Worm (Caenorhabditis elegans) whole organism, L1 larva: ENCODE measurements around the gene Y6G8.16.
"Not testable (repeated sequence)": the region's sequence is repeated elsewhere in the genome, so short reads cannot be mapped to it uniquely, and the experiment has no call there.

ENCODE experiments used
- C16A3.4 ChIP-seq: fragments of 150-350 bp; optimal IDR thresholded peaks from 2 replicates; lab custom pipeline; 2014; ENCODE audit warnings: missing biosample characterization, missing genetic modification characterization
- C34B4.2 ChIP-seq: sonication (generic microtip); optimal IDR thresholded peaks from 2 replicates; lab custom pipeline; 2017; ENCODE audit warnings: mild to moderate bottlenecking, missing genetic modification characterization, missing compliant biosample characterization
- aly-2 ChIP-seq: fragments of 150-350 bp; optimal IDR thresholded peaks from 2 replicates; lab custom pipeline; 2014; ENCODE audit warnings: missing biosample characterization, missing genetic modification characterization
- blmp-1 ChIP-seq: fragments of 150-350 bp; optimal IDR thresholded peaks from 2 replicates; lab custom pipeline; 2014; ENCODE audit warnings: missing biosample characterization, missing genetic modification characterization
- dpl-1 ChIP-seq, 3 experiments: fragments of 150-350 bp in 2 of 3; sonication (generic microtip) in 1 of 3; optimal IDR thresholded peaks; 2 replicates each; lab custom pipeline; 2014 to 2017; ENCODE audit warnings: missing biosample characterization in 3 of 3, missing genetic modification characterization in 3 of 3, missing genetic modification reagents in 3 of 3
- efl-1 ChIP-seq, 4 experiments: fragments of 150-350 bp; optimal IDR thresholded peaks in 3 of 4; peaks in 1 of 4; 1 replicate in 1 of 4; 2 replicates in 3 of 4; lab custom pipeline; 2014; ENCODE audit warnings: missing biosample characterization in 2 of 4, missing genetic modification characterization in 2 of 4, missing genetic modification reagents in 2 of 4
- efl-3 ChIP-seq: fragments of 200-800 bp; sonication (Bioruptor generic); optimal IDR thresholded peaks from 2 replicates; lab custom pipeline; 2018; ENCODE audit warnings: mild to moderate bottlenecking, missing genetic modification characterization, missing compliant biosample characterization
- egl-27 ChIP-seq, 2 experiments: fragments of 150-350 bp in 1 of 2; sonication (generic microtip); optimal IDR thresholded peaks; 3 replicates each; lab custom pipeline; 2017 to 2018; ENCODE audit warnings: missing biosample characterization in 2 of 2, missing genetic modification characterization in 2 of 2, missing genetic modification reagents in 2 of 2
- elt-2 ChIP-seq: sonication (generic microtip); optimal IDR thresholded peaks from 2 replicates; lab custom pipeline; 2016; ENCODE audit warnings: missing genetic modification characterization, mild to moderate bottlenecking, inconsistent platforms, missing compliant biosample characterization, missing genetic modification reagents
- fkh-10 ChIP-seq: sonication (generic microtip); optimal IDR thresholded peaks from 2 replicates; lab custom pipeline; 2017; ENCODE audit warnings: missing biosample characterization, missing genetic modification reagents, missing genetic modification characterization
- fkh-4 ChIP-seq: sonication (generic microtip); optimal IDR thresholded peaks from 2 replicates; lab custom pipeline; 2016; ENCODE audit warnings: missing compliant biosample characterization, missing genetic modification characterization, borderline replicate concordance
- fos-1 ChIP-seq: fragments of 150-350 bp; optimal IDR thresholded peaks from 2 replicates; lab custom pipeline; 2014; ENCODE audit warnings: missing biosample characterization, missing genetic modification characterization
- hlh-17 ChIP-seq: fragments of 200-800 bp; sonication (Bioruptor generic); optimal IDR thresholded peaks from 2 replicates; lab custom pipeline; 2018; ENCODE audit warnings: missing genetic modification characterization, mild to moderate bottlenecking, missing compliant biosample characterization, moderate library complexity, borderline replicate concordance
- hlh-4 ChIP-seq: sonication (generic microtip); optimal IDR thresholded peaks from 2 replicates; lab custom pipeline; 2016; ENCODE audit warnings: mild to moderate bottlenecking, missing genetic modification characterization, missing compliant biosample characterization
- hpl-2 ChIP-seq: fragments of 150-350 bp; optimal IDR thresholded peaks from 2 replicates; lab custom pipeline; 2014; ENCODE audit warnings: missing biosample characterization, missing genetic modification reagents, missing genetic modification characterization
- lin-39 ChIP-seq: fragments of 150-350 bp; optimal IDR thresholded peaks from 2 replicates; lab custom pipeline; 2014; ENCODE audit warnings: missing biosample characterization, missing genetic modification reagents, missing genetic modification characterization
- lsy-2 ChIP-seq, 2 experiments: fragments of 150-350 bp; optimal IDR thresholded peaks; 2 replicates each; lab custom pipeline; 2014; ENCODE audit warnings: missing biosample characterization in 2 of 2, missing genetic modification characterization in 2 of 2
- nhr-12 ChIP-seq: sonication (generic microtip); optimal IDR thresholded peaks from 2 replicates; lab custom pipeline; 2017; ENCODE audit warnings: missing biosample characterization, missing genetic modification characterization
- nhr-28 ChIP-seq: fragments of 150-350 bp; optimal IDR thresholded peaks from 2 replicates; lab custom pipeline; 2014; ENCODE audit warnings: missing biosample characterization, missing genetic modification characterization
- nhr-76 ChIP-seq: sonication (generic microtip); optimal IDR thresholded peaks from 2 replicates; lab custom pipeline; 2017; ENCODE audit warnings: missing biosample characterization, missing genetic modification characterization
- nhr-90 ChIP-seq: sonication (generic microtip); optimal IDR thresholded peaks from 2 replicates; lab custom pipeline; 2016; ENCODE audit warnings: mild to moderate bottlenecking, missing genetic modification characterization, missing compliant biosample characterization; ENCODE audit not compliant: poor library complexity
- pag-3 ChIP-seq: sonication (generic microtip); optimal IDR thresholded peaks from 2 replicates; lab custom pipeline; 2017; ENCODE audit warnings: missing genetic modification characterization, mild to moderate bottlenecking, missing compliant biosample characterization, antibody characterized with exemption, borderline replicate concordance; ENCODE audit not compliant: insufficient read depth
- tbx-2 ChIP-seq: sonication (generic microtip); optimal IDR thresholded peaks from 2 replicates; lab custom pipeline; 2016; ENCODE audit warnings: missing genetic modification characterization, missing compliant biosample characterization
- unc-30 ChIP-seq: sonication (generic microtip); optimal IDR thresholded peaks from 2 replicates; lab custom pipeline; 2017; ENCODE audit warnings: missing biosample characterization, missing genetic modification characterization
- unc-86 ChIP-seq: sonication (generic microtip); optimal IDR thresholded peaks from 2 replicates; lab custom pipeline; 2016; ENCODE audit warnings: missing genetic modification characterization, missing compliant biosample characterization
- zag-1 ChIP-seq: fragments of 150-350 bp; optimal IDR thresholded peaks from 2 replicates; lab custom pipeline; 2014; ENCODE audit warnings: missing biosample characterization, missing genetic modification characterization
- zip-4 ChIP-seq: fragments of 200-800 bp; sonication (Bioruptor generic); optimal IDR thresholded peaks from 2 replicates; lab custom pipeline; 2018; ENCODE audit warnings: mild to moderate bottlenecking, missing genetic modification characterization, moderate library complexity, missing compliant biosample characterization
- ztf-11 ChIP-seq, 2 experiments: sonication (generic microtip); optimal IDR thresholded peaks; 2 replicates each; lab custom pipeline; 2016 to 2017; ENCODE audit warnings: missing genetic modification characterization in 2 of 2, missing biosample characterization in 1 of 2, missing compliant biosample characterization in 1 of 2

The Y6G8.16 gene

DNA sequence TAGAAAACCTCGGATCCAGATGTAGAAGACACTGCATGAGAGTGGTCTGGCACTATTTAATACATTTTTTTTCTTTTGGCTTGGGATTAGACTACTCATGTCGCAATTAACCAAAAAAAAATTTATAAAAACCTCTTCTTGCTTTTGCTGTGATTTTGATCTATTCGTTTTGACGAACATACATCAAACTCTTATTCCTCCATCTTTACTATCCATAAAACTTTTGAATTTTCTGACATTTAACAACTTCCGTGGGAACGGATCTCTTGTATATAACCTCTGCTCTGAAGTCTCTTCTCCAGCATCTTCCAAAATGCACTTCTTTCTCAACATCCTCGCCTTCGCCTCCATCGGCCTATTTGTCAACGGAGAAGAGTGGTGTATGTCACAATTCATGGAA, at the start of gene Y6G8.16:
Gene Y6G8.16 (plus strand): TSS at position 301 of the 400 bp plus-strand sequence.
- TF ChIP-seq nhr-90; lsy-2 (tag; optimal IDR thresholded peaks at IDR 0.05; lab: Kevin White, UChicago); zag-1 (tag; lab: Kevin White, UChicago): not testable (repeated sequence)

DNA sequence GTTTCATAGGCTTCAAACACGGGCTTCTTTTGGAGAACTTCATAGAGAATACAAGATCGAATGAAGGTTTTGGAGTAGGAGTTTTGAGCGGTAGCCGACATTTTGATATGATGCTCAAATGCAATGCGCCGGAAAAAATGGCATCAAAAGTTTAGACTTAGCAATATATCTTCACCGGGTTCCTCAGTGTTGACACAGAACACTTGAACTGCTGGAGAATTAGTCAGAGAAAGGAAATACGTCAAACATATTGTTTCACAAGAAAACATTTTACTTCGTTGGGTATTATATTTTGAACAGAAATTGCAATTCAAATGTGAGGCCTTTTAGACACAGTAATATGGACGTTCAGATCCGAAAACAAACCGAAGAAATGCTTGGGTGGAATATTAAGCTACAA, 47.8 kb upstream of the Y6G8.16 start, which contains the start of gene fbxa-174:
Gene fbxa-174 (minus strand): TSS at position 101 of the 400 bp plus-strand sequence.
- TF ChIP-seq nhr-12, result no peak
- TF ChIP-seq unc-86, result no peak
- no peak for TF ChIP-seq aly-2
- TF ChIP-seq zip-4 (GFP tag; lab: Kevin White, UChicago), result no peak
- TF ChIP-seq nhr-76 (tag; lab: Kevin White, UChicago), result no peak
- no peak for TF ChIP-seq ztf-11 (tag; optimal IDR thresholded peaks at IDR 0.05; lab: Kevin White, UChicago)
- TF ChIP-seq egl-27 (tag; optimal IDR thresholded peaks at IDR 0.05; lab: Kevin White, UChicago), result no peak
- no peak for TF ChIP-seq unc-30 (tag; lab: Kevin White, UChicago)
- no peak for TF ChIP-seq pag-3 (tag; lab: Kevin White, UChicago)
- TF ChIP-seq, all 84 proteins: peak for 0

DNA sequence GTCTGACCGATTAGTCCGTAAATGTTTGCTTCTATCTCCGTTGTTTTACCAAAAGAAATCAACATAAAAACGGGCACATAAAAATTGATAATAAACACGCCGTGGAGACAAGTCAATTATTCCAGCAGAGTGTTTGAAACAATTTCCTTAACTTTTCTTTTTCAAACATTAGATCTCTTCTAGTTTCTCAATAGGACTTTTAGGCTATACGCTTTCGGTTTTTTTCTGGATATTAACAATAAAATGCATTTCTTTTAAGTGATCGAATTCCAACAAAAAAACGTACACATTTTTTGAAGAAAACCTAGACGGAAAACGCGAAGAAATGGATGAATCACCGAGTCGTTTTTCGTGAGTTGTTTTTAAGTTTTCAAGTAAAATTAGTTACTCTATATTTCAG, 47.2 kb upstream of the Y6G8.16 start, which contains the start of gene fbxa-172:
Gene fbxa-172 (plus strand): TSS at position 301 of the 400 bp plus-strand sequence.
- TF ChIP-seq fkh-10 (GFP tag; lab: Kevin White, UChicago) (no peak), lin-39 (tag; lab: Kevin White, UChicago) (no peak), elt-2 (no peak), hlh-4 (tag; lab: Kevin White, UChicago) (no peak)
- TF ChIP-seq, all 84 proteins: peak for 0

DNA sequence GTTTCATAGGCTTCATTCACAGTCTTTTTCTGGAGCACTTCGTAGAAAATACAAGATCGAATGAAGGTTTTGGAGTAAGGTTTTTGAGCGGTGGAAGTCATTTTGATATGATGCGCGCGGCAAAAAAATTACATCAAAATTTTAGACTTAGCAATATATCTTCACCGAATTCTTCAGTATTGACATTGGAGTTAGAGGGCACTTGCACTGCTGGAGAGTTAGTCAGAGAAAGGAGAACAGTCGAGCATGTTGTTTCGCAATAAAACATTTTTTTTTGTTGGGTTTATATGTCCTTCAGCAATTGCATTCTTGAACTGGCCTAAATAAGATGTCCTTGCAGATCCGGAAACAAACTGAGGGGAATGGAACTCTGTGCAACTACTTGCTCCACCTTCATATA, 40.2 kb upstream of the Y6G8.16 start, which contains the start of gene fbxa-171:
Gene fbxa-171 (minus strand): TSS at position 101 of the 400 bp plus-strand sequence.
- TF ChIP-seq C16A3.4 (no peak), C34B4.2 (tag; lab: Kevin White, UChicago) (no peak), nhr-28 (no peak), dpl-1 (GFP tag; optimal IDR thresholded peaks at IDR 0.05; lab: Kevin White, UChicago) (no peak), zip-4 (GFP tag; lab: Kevin White, UChicago) (no peak), efl-1 (optimal IDR thresholded peaks at IDR 0.05; lab: Kevin White, UChicago) (no peak), efl-1 (GFP tag; optimal IDR thresholded peaks at IDR 0.05 in 1 of 2; lab: Kevin White, UChicago) (peak in 1 of 2 experiments; percentile 7), efl-3 (GFP tag; lab: Kevin White, UChicago) (no peak), fos-1 (tag; lab: Kevin White, UChicago) (no peak)

DNA sequence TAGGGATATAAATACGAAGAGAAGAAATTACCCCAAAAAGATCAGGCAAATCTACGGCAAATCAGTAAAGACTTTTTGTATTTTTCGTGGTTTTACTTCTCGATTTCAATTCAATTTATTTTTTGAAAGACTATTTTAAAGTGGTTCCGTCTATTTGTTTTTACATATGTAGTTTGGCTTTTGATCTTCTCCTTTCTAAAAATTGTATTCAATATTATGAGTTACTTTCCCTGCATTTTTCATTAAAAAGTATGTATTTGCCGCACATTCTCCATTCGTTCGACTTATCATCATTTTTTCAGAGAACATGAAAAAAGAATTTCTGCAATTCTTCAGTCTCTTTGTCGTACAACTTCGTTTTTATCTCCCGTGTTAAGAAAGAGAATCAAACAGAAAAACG, 39.3 kb upstream of the Y6G8.16 start, which contains the start of gene C38D9.2:
Gene C38D9.2 (plus strand): TSS at position 301 of the 400 bp plus-strand sequence.
- TF ChIP-seq fos-1 (tag; lab: Kevin White, UChicago) (no peak), hpl-2 (no peak), hlh-17 (GFP tag; lab: Kevin White, UChicago) (no peak), tbx-2 (tag; lab: Kevin White, UChicago) (no peak), ztf-11 (tag; optimal IDR thresholded peaks at IDR 0.05; lab: Kevin White, UChicago) (no peak), elt-2 (no peak), nhr-76 (tag; lab: Kevin White, UChicago) (no peak), blmp-1 (no peak), fkh-4 (no peak)

DNA sequence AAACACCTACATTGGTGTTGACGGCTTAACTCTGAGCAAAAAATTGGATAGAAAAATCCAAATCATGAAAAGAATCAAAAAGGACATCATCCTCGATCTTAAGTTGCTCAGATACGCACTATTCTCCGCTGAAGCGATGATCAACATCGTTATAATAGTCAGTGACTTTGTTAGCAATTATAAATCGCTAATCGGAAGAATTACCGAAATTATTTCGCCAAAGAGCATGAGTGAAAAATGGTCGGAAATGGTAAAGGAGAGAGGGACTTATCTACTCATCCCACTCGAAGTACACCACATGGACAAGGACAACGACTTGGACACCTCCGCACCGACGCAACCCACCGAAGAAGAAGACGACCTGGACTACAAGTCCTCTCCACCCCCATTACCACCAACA, 26.1 kb upstream of the Y6G8.16 start:
- TF ChIP-seq efl-1 (optimal IDR thresholded peaks at IDR 0.05; lab: Kevin White, UChicago) (no peak), efl-1 (GFP tag; optimal IDR thresholded peaks at IDR 0.05 in 1 of 2; lab: Kevin White, UChicago) (peak in 1 of 2 experiments; percentile 63), fos-1 (tag; lab: Kevin White, UChicago) (no peak)
